Worm (Caenorhabditis elegans) whole organism, young adult: Measurements from ENCODE around the gene ZC513.14.

Source experiments
- F52B5.7 ChIP-seq: sonication (generic microtip); optimal IDR thresholded peaks from 2 replicates; lab custom pipeline; 2016; ENCODE audit warnings: mild to moderate bottlenecking, missing genetic modification characterization, missing compliant biosample characterization
- dpl-1 ChIP-seq: fragments of 150-350 bp; optimal IDR thresholded peaks from 2 replicates; lab custom pipeline; 2014; ENCODE audit warnings: missing biosample characterization, missing genetic modification reagents, missing genetic modification characterization
- egl-18 ChIP-seq: fragments of 200-800 bp; sonication (Bioruptor generic); IDR thresholded peaks from 2 replicates; pipeline ENCODE4 v1.3.6; 2022; ENCODE audit warnings: missing genetic modification reagents, missing genetic modification characterization, missing compliant biosample characterization
- ekl-4 ChIP-seq: fragments of 200-800 bp; sonication (Bioruptor generic); IDR thresholded peaks from 2 replicates; pipeline ENCODE4 v1.3.6; 2022; ENCODE audit warnings: missing genetic modification reagents, missing genetic modification characterization, missing compliant biosample characterization
- hlh-12 ChIP-seq: sonication (generic microtip); optimal IDR thresholded peaks from 2 replicates; lab custom pipeline; 2016; ENCODE audit warnings: missing genetic modification characterization, missing compliant biosample characterization
- madf-10 ChIP-seq: sonication (generic microtip); optimal IDR thresholded peaks from 2 replicates; lab custom pipeline; 2016; ENCODE audit warnings: mild to moderate bottlenecking, missing genetic modification characterization, missing compliant biosample characterization
- madf-6 ChIP-seq: fragments of 200-800 bp; sonication (Bioruptor generic); IDR thresholded peaks from 2 replicates; pipeline ENCODE4 v1.3.6; 2022; ENCODE audit warnings: missing genetic modification reagents, missing genetic modification characterization, missing compliant biosample characterization
- nfya-1 ChIP-seq: sonication (generic microtip); optimal IDR thresholded peaks from 2 replicates; lab custom pipeline; 2017; ENCODE audit warnings: antibody characterized with exemption, missing compliant biosample characterization, missing genetic modification characterization, borderline replicate concordance; ENCODE audit not compliant: insufficient read depth
- snpc-4 ChIP-seq, 5 experiments: fragments of 150-350 bp in 1 of 5; sonication (generic microtip) in 4 of 5; optimal IDR thresholded peaks; 2 replicates each; lab custom pipeline; 2014 to 2018; ENCODE audit warnings: missing genetic modification characterization in 5 of 5, missing biosample characterization in 3 of 5, antibody characterized with exemption in 2 of 5, mild to moderate bottlenecking in 2 of 5, missing compliant biosample characterization in 2 of 5, missing genotype in 2 of 5, moderate library complexity in 2 of 5, missing genetic modification reagents in 1 of 5
- ztf-18 ChIP-seq: sonication (generic microtip); optimal IDR thresholded peaks from 2 replicates; lab custom pipeline; 2016; ENCODE audit warnings: missing genotype, mild to moderate bottlenecking, missing genetic modification characterization, missing compliant biosample characterization
- ztf-25 ChIP-seq: fragments of 200-800 bp; sonication (Bioruptor generic); IDR thresholded peaks from 2 replicates; pipeline ENCODE4 v1.3.6; 2022; ENCODE audit warnings: missing genetic modification reagents, missing genetic modification characterization, missing compliant biosample characterization

DNA sequence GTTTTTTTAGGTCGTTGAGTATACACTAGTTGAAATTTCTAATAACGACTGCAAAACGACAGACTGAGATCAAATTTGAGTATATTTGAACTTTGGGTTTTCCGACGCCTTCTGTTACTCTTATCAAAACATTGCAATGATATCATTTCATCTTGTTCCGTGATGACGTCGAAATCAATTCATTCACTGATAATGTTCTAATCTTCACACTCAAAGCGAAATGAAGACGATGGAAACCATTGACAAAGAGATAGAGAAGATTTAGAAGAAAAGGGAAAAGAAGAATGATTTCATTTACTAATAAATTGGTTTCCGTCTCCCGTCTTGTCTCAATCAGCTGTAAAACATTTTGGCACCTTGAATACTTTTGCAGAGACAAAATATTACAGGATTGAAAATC is 37.3 kb upstream of the ZC513.14 start:
- TF ChIP-seq hlh-12 = no peak
- no peak for TF ChIP-seq F52B5.7 (tag; lab: Kevin White, UChicago)
- no peak for TF ChIP-seq egl-18 (GFP tag; lab: Robert Waterston, UW)
- TF ChIP-seq madf-6 (GFP tag; lab: Robert Waterston, UW) = no peak
- TF ChIP-seq nfya-1 = no peak
- TF ChIP-seq madf-10 (tag; lab: Kevin White, UChicago) = no peak
- no peak for TF ChIP-seq dpl-1
- no peak for TF ChIP-seq snpc-4 (GFP tag; optimal IDR thresholded peaks at IDR 0.05; lab: Kevin White, UChicago)
- no peak for TF ChIP-seq snpc-4 (tag; optimal IDR thresholded peaks at IDR 0.05; lab: Kevin White, UChicago)
- no peak for TF ChIP-seq ztf-18 (tag; lab: Kevin White, UChicago)
- no peak for TF ChIP-seq ekl-4 (GFP tag; lab: Robert Waterston, UW)
- no peak for TF ChIP-seq ztf-25 (GFP tag; lab: Robert Waterston, UW)
